Worm (Caenorhabditis elegans): ENCODE measurements around the gene C28C12.1.

C28C12.1 gene

DNA sequence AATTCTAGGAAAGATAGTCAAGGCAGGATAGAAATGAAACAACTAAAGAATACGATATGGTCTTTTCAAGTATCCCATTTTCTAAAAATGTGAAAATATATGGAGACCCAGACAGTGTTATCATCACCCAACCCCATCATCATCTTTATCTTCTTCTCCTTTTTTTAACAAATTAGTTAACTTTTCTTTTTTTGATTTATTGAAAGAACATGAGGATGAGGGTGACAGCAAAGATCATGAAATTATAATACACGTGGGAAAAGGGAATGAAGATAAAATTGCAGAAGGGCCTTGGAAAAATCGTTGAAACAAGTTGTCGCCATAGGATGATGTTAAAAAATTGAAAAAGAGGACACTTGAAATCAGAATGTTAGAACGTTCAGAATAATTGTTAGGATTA, 37.3 kb upstream of the C28C12.1 start:
- TF ChIP-seq tab-1 (GFP tag; IDR thresholded peaks at IDR 0.05) = no peak
- TF ChIP-seq T22C8.4 (GFP tag; IDR thresholded peaks at IDR 0.05) = no peak
- no peak for TF ChIP-seq klf-2 (GFP tag; conservative IDR thresholded peaks at IDR 0.05)
- no peak for TF ChIP-seq ztf-29 (GFP tag; IDR thresholded peaks at IDR 0.05)

DNA sequence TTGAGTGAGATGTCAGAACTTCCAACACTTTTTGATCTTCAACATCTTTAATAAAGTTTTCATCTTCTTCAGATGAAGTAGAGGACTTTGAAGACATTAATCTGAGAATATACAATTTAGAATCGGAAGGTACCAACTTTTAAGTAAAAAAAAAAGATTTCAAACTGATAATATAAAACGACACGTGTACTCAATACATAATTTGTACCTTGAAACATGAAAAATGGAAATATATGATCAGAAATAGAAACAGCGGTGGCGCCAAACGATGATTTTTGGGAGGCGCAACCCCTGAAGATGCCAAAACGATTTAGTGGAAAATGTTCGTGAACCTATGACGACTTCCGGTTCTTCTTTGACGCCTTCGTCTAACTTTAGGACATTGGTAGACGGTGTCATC, 29.0 kb upstream of the C28C12.1 start, which contains the start of gene oat-1:
Gene oat-1, minus strand, starts transcription at position 101 of the 400 bp plus-strand sequence.
- TF ChIP-seq med-1 (GFP tag; optimal IDR thresholded peaks at IDR 0.05; ENCODE audit: insufficient read depth) (no peak), ztf-23 (GFP tag; IDR thresholded peaks at IDR 0.05) (no peak), tab-1 (GFP tag; IDR thresholded peaks at IDR 0.05) (no peak), klf-2 (GFP tag; conservative IDR thresholded peaks at IDR 0.05) (no peak), ref-1 (GFP tag; conservative IDR thresholded peaks at IDR 0.05) (no peak), ztf-29 (GFP tag; IDR thresholded peaks at IDR 0.05) (no peak), flt-1 (GFP tag; IDR thresholded peaks at IDR 0.05) (no peak), T22C8.4 (GFP tag; IDR thresholded peaks at IDR 0.05) (no peak), cog-1 (tag; optimal IDR thresholded peaks at IDR 0.05) (no peak)

DNA sequence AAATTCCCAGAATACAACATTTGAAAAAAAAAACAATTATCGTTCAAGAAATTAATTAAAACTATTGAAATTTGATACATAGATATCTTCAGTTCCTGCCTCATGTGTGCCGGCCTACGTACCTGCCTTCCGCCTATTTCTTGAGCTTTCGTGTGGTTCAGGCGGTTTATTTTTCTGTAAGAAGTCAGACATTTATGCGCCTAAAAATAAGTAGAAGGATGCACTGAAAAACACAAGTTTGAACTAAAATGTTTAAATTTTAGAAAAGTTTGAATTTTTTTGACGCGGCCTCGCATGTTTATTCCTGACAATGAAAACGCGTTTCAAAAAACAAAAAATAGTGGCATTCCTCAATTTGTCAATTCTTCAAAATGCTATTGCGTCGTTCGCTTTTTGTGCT, 27.7 kb upstream of the C28C12.1 start, which contains the start of gene C28C12.11:
Gene C28C12.11, plus strand, starts transcription at position 301 of the 400 bp plus-strand sequence.
- no peak for TF ChIP-seq ref-1 (GFP tag; conservative IDR thresholded peaks at IDR 0.05)
- no peak for TF ChIP-seq tab-1 (GFP tag; IDR thresholded peaks at IDR 0.05)
- no peak for TF ChIP-seq flt-1 (GFP tag; IDR thresholded peaks at IDR 0.05)
- no peak for TF ChIP-seq ztf-29 (GFP tag; IDR thresholded peaks at IDR 0.05)
- TF ChIP-seq cog-1 (tag; optimal IDR thresholded peaks at IDR 0.05) = no peak
- no peak for TF ChIP-seq med-1 (GFP tag; optimal IDR thresholded peaks at IDR 0.05; ENCODE audit: insufficient read depth)
- TF ChIP-seq ztf-23 (GFP tag; IDR thresholded peaks at IDR 0.05) = no peak
- no peak for TF ChIP-seq klf-2 (GFP tag; conservative IDR thresholded peaks at IDR 0.05)
- no peak for TF ChIP-seq T22C8.4 (GFP tag; IDR thresholded peaks at IDR 0.05)

DNA sequence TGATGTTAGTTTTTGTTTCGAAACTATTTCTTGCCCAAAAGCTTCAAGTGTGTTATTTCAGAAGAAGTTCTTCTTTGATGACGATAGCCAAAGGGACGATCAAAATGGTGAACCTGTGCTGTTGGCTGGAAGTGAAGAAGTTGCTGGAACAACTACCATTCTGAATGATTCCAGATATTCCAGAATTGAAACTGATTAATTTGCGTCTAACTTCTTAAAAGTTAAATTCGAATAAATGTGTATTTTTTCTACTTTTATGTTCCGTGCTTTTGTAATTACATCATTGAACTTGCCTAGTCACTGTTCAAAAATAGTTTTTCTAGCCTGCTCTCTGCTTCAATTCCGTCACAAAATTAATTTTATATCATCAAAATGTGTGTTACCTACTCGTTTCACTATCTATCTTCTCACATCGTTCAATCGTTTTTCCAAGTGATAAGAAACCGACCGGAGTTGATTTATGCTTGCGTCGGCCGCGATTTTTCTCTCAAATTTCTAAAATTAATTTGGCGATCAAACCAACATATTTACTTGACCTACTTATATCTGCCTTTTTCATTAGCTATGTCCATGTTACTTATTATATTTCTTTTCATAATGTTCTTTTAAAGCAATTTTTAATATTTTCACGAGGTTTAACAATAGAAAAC, 26.3 kb upstream of the C28C12.1 start:
- no peak for TF ChIP-seq ztf-29 (GFP tag; IDR thresholded peaks at IDR 0.05)
- TF ChIP-seq ref-1 (GFP tag; conservative IDR thresholded peaks at IDR 0.05) = no peak

DNA sequence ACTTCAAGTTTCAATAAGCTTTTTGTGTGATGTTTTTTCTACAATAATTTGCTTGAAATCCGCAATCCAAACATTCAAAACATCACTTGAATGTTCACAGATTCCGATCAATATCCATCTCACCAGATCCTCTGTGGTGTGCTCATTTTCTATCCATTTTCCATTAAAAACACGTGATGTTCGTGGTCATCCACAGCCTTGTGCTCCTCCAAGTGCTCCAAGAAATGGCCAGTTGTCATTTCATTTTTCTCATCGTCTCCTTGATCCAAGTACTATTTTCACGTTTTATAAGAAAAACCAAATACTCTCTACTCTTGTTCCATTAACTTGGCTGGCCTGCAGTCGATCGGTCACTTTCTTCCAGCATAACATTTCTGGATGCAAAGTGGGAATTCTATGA, 25.3 kb upstream of the C28C12.1 start:
- no peak for TF ChIP-seq ztf-23 (GFP tag; IDR thresholded peaks at IDR 0.05)
- no peak for TF ChIP-seq med-1 (GFP tag; optimal IDR thresholded peaks at IDR 0.05; ENCODE audit: insufficient read depth)

DNA sequence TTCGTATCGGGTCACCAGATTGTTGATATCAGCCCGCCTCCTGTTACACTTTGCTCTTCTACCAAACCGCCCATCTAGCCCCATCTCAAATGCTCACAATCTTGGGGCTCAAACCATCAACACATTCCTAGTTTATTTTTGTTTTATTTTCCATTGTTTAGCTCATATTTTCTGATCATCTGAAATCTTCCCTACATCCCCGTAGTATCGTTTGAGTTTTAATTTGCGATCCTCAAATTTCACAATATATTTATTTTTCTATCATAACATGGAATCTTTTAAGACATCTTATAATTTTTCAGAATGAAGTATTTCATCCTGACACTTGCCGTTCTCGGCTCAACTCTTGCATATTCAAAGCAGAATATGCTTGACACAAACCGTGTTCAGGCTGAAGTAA, 24.6 kb upstream of the C28C12.1 start, which contains the start of gene spp-10:
Gene spp-10, plus strand, starts transcription at position 301 of the 400 bp plus-strand sequence.
- TF ChIP-seq T22C8.4 (GFP tag; IDR thresholded peaks at IDR 0.05) (no peak), flt-1 (GFP tag; IDR thresholded peaks at IDR 0.05) (no peak), ref-1 (GFP tag; conservative IDR thresholded peaks at IDR 0.05) (no peak), klf-2 (GFP tag; conservative IDR thresholded peaks at IDR 0.05) (no peak), ztf-29 (GFP tag; IDR thresholded peaks at IDR 0.05) (no peak), tab-1 (GFP tag; IDR thresholded peaks at IDR 0.05) (no peak), ztf-23 (GFP tag; IDR thresholded peaks at IDR 0.05) (no peak), cog-1 (tag; optimal IDR thresholded peaks at IDR 0.05) (no peak), med-1 (GFP tag; optimal IDR thresholded peaks at IDR 0.05; ENCODE audit: insufficient read depth) (no peak)

DNA sequence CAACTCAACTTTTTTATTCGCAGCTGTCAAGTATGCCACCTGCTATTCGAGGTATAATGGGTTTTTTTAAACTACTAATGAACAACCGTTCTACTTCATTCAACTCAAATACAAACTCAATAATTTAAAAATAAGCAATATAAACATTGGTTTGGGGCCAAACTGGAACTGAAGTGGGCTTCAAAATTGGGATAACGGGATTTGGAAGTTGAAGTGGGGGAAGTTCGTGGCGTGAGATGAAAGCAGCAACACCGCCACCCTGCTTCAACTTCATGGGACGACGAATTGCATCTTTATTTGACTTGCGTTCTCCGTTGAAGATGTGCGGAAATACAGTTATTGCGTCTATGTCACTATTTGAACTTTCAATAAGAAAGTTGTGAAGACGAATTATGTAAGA, 23.0 kb upstream of the C28C12.1 start:
- TF ChIP-seq klf-2 (GFP tag; conservative IDR thresholded peaks at IDR 0.05) = no peak
- TF ChIP-seq cog-1 (tag; optimal IDR thresholded peaks at IDR 0.05) = no peak
- no peak for TF ChIP-seq flt-1 (GFP tag; IDR thresholded peaks at IDR 0.05)
- no peak for TF ChIP-seq T22C8.4 (GFP tag; IDR thresholded peaks at IDR 0.05)
- TF ChIP-seq med-1 (GFP tag; optimal IDR thresholded peaks at IDR 0.05; ENCODE audit: insufficient read depth) = no peak
- no peak for TF ChIP-seq tab-1 (GFP tag; IDR thresholded peaks at IDR 0.05)
- no peak for TF ChIP-seq ref-1 (GFP tag; conservative IDR thresholded peaks at IDR 0.05)
- TF ChIP-seq ztf-23 (GFP tag; IDR thresholded peaks at IDR 0.05) = no peak
- TF ChIP-seq ztf-29 (GFP tag; IDR thresholded peaks at IDR 0.05) = no peak

DNA sequence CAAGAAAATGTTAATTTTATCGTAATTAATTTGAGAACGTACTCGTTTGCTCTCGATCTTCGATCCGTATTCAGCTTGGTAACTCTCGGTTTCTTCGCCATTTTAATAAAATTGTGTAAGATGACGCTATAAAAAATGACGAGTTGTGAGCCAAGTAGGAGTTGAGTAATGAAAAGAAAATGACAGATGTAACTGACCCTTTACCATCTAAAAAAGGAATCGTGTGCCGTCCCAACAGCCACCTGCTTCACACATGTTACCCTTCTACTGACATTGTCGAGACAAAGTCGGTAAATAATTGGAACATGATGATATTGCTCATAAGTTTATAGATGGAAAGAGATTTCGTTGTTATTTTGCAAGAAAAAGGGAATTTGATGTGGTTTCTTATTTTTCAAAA, 22.1 kb upstream of the C28C12.1 start, which contains the start of gene hlh-12:
Gene hlh-12, minus strand, starts transcription at position 101 of the 400 bp plus-strand sequence.
- no peak for TF ChIP-seq ref-1 (GFP tag; conservative IDR thresholded peaks at IDR 0.05)
- no peak for TF ChIP-seq med-1 (GFP tag; optimal IDR thresholded peaks at IDR 0.05; ENCODE audit: insufficient read depth)
- TF ChIP-seq flt-1 (GFP tag; IDR thresholded peaks at IDR 0.05) = no peak
- TF ChIP-seq T22C8.4 (GFP tag; IDR thresholded peaks at IDR 0.05) = no peak
- no peak for TF ChIP-seq tab-1 (GFP tag; IDR thresholded peaks at IDR 0.05)
- TF ChIP-seq cog-1 (tag; optimal IDR thresholded peaks at IDR 0.05) = no peak
- no peak for TF ChIP-seq klf-2 (GFP tag; conservative IDR thresholded peaks at IDR 0.05)
- TF ChIP-seq ztf-29 (GFP tag; IDR thresholded peaks at IDR 0.05) = no peak
- TF ChIP-seq ztf-23 (GFP tag; IDR thresholded peaks at IDR 0.05) = no peak

DNA sequence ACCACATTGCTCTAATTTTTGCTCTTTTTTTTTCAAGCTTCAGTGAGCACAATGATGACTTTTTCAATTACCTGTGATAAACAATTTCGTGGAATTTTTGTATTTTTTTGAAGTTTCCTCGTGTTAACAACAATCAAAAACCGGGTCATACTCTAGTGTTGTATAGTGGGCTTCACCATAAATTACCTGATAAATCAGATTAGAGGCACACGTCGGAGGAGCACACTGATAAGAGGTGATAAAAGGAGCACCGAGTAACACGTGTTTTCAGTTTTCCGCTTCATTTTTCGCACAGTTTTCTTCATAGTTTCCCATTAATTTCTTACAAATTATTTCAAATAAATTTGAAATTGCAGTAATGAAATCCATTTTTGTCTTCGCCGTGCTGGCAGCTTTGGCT, 20.2 kb upstream of the C28C12.1 start, which contains the start of gene spp-8:
Gene spp-8, plus strand, starts transcription at position 357 of the 400 bp plus-strand sequence.
- no peak for TF ChIP-seq ztf-23 (GFP tag; IDR thresholded peaks at IDR 0.05)

DNA sequence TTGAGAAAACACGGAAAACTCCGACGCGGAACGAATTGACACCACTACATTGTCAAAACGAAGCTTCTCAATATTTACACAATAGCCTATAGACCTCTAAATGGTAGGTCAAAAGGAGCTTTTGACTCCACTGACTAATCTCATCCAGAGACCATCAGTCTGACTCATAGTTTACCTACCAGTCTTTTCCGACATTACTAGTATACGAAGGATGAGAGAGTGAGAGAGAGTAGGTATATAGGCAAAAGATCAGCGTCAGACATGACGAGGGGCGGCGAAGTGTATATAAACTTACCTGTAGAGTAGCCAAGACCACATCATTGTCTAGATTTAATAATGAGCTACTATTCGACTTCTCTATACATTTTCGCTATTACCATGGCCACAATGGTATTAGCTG, 14.3 kb upstream of the C28C12.1 start, which contains the start of gene srlf-3:
Gene srlf-3, plus strand, starts transcription at position 301 of the 400 bp plus-strand sequence.
- TF ChIP-seq ztf-23 (GFP tag; IDR thresholded peaks at IDR 0.05) = no peak
- no peak for TF ChIP-seq ztf-29 (GFP tag; IDR thresholded peaks at IDR 0.05)
- no peak for TF ChIP-seq ref-1 (GFP tag; conservative IDR thresholded peaks at IDR 0.05)
- TF ChIP-seq klf-2 (GFP tag; conservative IDR thresholded peaks at IDR 0.05) = no peak
- no peak for TF ChIP-seq tab-1 (GFP tag; IDR thresholded peaks at IDR 0.05)

All from whole organism, midembryonic.